Fruit fly (Drosophila melanogaster) whole organism, embryonic: Measurements from ENCODE around the gene toe.

Experiments used
- Aef1 ChIP-seq: fragments of 200-800 bp; sonication (Bioruptor generic); IDR thresholded peaks from 3 replicates; pipeline ENCODE4 v1.3.6; 2022; ENCODE audit warnings: missing biosample characterization, missing genetic modification characterization
- BEAF-32 ChIP-seq: fragments of 200-800 bp; sonication (Bioruptor generic); optimal IDR thresholded peaks from 3 replicates; lab custom pipeline; 2017; ENCODE audit warnings: missing biosample characterization, missing genetic modification characterization, mild to moderate bottlenecking, moderate library complexity, missing genetic modification reagents
- CG10565 ChIP-seq: fragments of 200-800 bp; sonication (Bioruptor generic); optimal IDR thresholded peaks from 3 replicates; lab custom pipeline; 2016; ENCODE audit warnings: missing biosample characterization, mild to moderate bottlenecking, missing genetic modification characterization
- CG10979 ChIP-seq: fragments of 200-800 bp; sonication (Bioruptor generic); optimal IDR thresholded peaks from 2 replicates; lab custom pipeline; 2018; ENCODE audit warnings: missing biosample characterization, mild to moderate bottlenecking, missing genetic modification characterization, moderate library complexity
- CG11560 ChIP-seq: fragments of 200-800 bp; sonication (Bioruptor generic); IDR thresholded peaks from 3 replicates; pipeline ENCODE4 v1.3.6; 2022; ENCODE audit warnings: missing biosample characterization, missing genetic modification characterization
- CG12659 ChIP-seq: fragments of 200-800 bp; sonication (Bioruptor generic); optimal IDR thresholded peaks from 3 replicates; lab custom pipeline; 2017; ENCODE audit warnings: mild to moderate bottlenecking, missing biosample characterization, missing genetic modification reagents, missing genetic modification characterization
- CG14710 ChIP-seq: fragments of 200-800 bp; sonication (Bioruptor generic); optimal IDR thresholded peaks from 3 replicates; lab custom pipeline; 2019; ENCODE audit warnings: missing biosample characterization, mild to moderate bottlenecking, missing genetic modification characterization, moderate library complexity
- CG15514 ChIP-seq: fragments of 200-800 bp; sonication (Bioruptor generic); optimal IDR thresholded peaks from 3 replicates; lab custom pipeline; 2017; ENCODE audit warnings: missing biosample characterization, missing genetic modification characterization, mild to moderate bottlenecking, moderate library complexity, missing genetic modification reagents
- CG1603 ChIP-seq: fragments of 200-800 bp; sonication (Bioruptor generic); optimal IDR thresholded peaks from 2 replicates; lab custom pipeline; 2019; ENCODE audit warnings: missing biosample characterization, mild to moderate bottlenecking, missing genetic modification characterization, moderate library complexity
- CG2120 ChIP-seq: fragments of 200-800 bp; sonication (Bioruptor generic); optimal IDR thresholded peaks from 3 replicates; lab custom pipeline; 2016; ENCODE audit warnings: missing biosample characterization, missing genetic modification characterization
- CG2199 ChIP-seq: fragments of 200-800 bp; sonication (Bioruptor generic); IDR thresholded peaks from 3 replicates; pipeline ENCODE4 v1.3.6; 2022; ENCODE audit warnings: missing biosample characterization, missing genetic modification characterization
- CG2678 ChIP-seq: fragments of 200-800 bp; sonication (Bioruptor generic); optimal IDR thresholded peaks from 3 replicates; lab custom pipeline; 2019; ENCODE audit warnings: missing biosample characterization, mild to moderate bottlenecking, missing genetic modification characterization, moderate library complexity
- CG2712 ChIP-seq: fragments of 200-800 bp; optimal IDR thresholded peaks from 3 replicates; lab custom pipeline; 2019; ENCODE audit warnings: missing biosample characterization, mild to moderate bottlenecking, missing genetic modification characterization, moderate library complexity
- CG34422 ChIP-seq: fragments of 200-800 bp; sonication (Bioruptor generic); IDR thresholded peaks from 3 replicates; pipeline ENCODE4 v1.3.6; 2022; ENCODE audit warnings: missing biosample characterization, missing genetic modification characterization
- CG3847 ChIP-seq: fragments of 200-800 bp; sonication (Bioruptor generic); IDR thresholded peaks from 2 replicates; pipeline ENCODE4 v1.3.6; 2022; ENCODE audit warnings: missing biosample characterization, missing genetic modification characterization
- CG3995 ChIP-seq: fragments of 200-800 bp; sonication (Bioruptor generic); optimal IDR thresholded peaks from 3 replicates; lab custom pipeline; 2016; ENCODE audit warnings: missing biosample characterization, missing genetic modification characterization
- CG4424 ChIP-seq: fragments of 200-800 bp; sonication (Bioruptor generic); optimal IDR thresholded peaks from 3 replicates; lab custom pipeline; 2016; ENCODE audit warnings: missing biosample characterization, missing genetic modification characterization
- CG6791 ChIP-seq: fragments of 200-800 bp; sonication (Bioruptor generic); IDR thresholded peaks from 3 replicates; pipeline ENCODE4 v1.3.6; 2022; ENCODE audit warnings: missing biosample characterization, missing genetic modification characterization; ENCODE audit not compliant: partially characterized antibody
- CG7556 ChIP-seq: fragments of 200-800 bp; sonication (Bioruptor generic); optimal IDR thresholded peaks from 2 replicates; lab custom pipeline; 2017; ENCODE audit warnings: missing biosample characterization, mild to moderate bottlenecking, missing genetic modification characterization
- CoRest ChIP-seq: fragments of 200-800 bp; sonication (Bioruptor generic); optimal IDR thresholded peaks from 3 replicates; lab custom pipeline; 2018; ENCODE audit warnings: missing biosample characterization, mild to moderate bottlenecking, missing genetic modification characterization, moderate library complexity
- D19A ChIP-seq: fragments of 200-800 bp; optimal IDR thresholded peaks from 3 replicates; lab custom pipeline; 2019; ENCODE audit warnings: missing biosample characterization, mild to moderate bottlenecking, missing genetic modification characterization, moderate library complexity
- Dbx ChIP-seq: fragments of 200-800 bp; sonication (Bioruptor generic); IDR thresholded peaks from 3 replicates; pipeline ENCODE4 v1.3.6; 2022; ENCODE audit warnings: missing biosample characterization, missing genetic modification characterization
- Dip3 ChIP-seq: fragments of 200-800 bp; sonication (Bioruptor generic); optimal IDR thresholded peaks from 3 replicates; lab custom pipeline; 2016; ENCODE audit warnings: missing biosample characterization, missing genetic modification characterization
- Elba2 ChIP-seq: fragments of 200-800 bp; sonication (Bioruptor generic); optimal IDR thresholded peaks from 3 replicates; lab custom pipeline; 2016; ENCODE audit warnings: missing biosample characterization, missing genetic modification characterization
- Ets65A ChIP-seq: fragments of 200-800 bp; sonication (Bioruptor generic); peaks from one replicate; lab custom pipeline; 2016; ENCODE audit warnings: missing biosample characterization, missing genetic modification characterization
- Fer2 ChIP-seq: fragments of 200-800 bp; sonication (Bioruptor generic); optimal IDR thresholded peaks from 2 replicates; lab custom pipeline; 2018; ENCODE audit warnings: missing biosample characterization, mild to moderate bottlenecking, missing genetic modification characterization, moderate library complexity
- HLH4C ChIP-seq: fragments of 200-800 bp; sonication (Bioruptor generic); IDR thresholded peaks from 3 replicates; pipeline ENCODE4 v1.3.6; 2022; ENCODE audit warnings: missing biosample characterization, missing genetic modification characterization; ENCODE audit not compliant: partially characterized antibody
- HmgD ChIP-seq: fragments of 200-800 bp; sonication (Bioruptor generic); optimal IDR thresholded peaks from 3 replicates; lab custom pipeline; 2016; ENCODE audit warnings: missing biosample characterization, missing genetic modification characterization
- Lpt ChIP-seq: fragments of >200 bp; optimal IDR thresholded peaks from 2 replicates; lab custom pipeline; 2018; ENCODE audit warnings: missing biosample characterization, missing genetic modification characterization
- MBD-R2 ChIP-seq: fragments of 200-800 bp; sonication (Bioruptor generic); IDR thresholded peaks from 2 replicates; pipeline ENCODE4 v1.3.6; 2022; ENCODE audit warnings: missing biosample characterization, missing genetic modification characterization
- MTF-1 ChIP-seq: fragments of 200-800 bp; sonication (Bioruptor generic); optimal IDR thresholded peaks from 2 replicates; lab custom pipeline; 2018; ENCODE audit warnings: missing biosample characterization, mild to moderate bottlenecking, missing genetic modification characterization, borderline replicate concordance
- Med ChIP-seq: fragments of 200-800 bp; sonication (Bioruptor generic); peaks from one replicate; lab custom pipeline; 2016; ENCODE audit warnings: missing biosample characterization, missing genetic modification characterization, mild to moderate bottlenecking, inconsistent platforms, moderate library complexity
- Nf-YC ChIP-seq: fragments of 200-800 bp; optimal IDR thresholded peaks from 3 replicates; lab custom pipeline; 2019; ENCODE audit warnings: missing biosample characterization, mild to moderate bottlenecking, missing genetic modification characterization, moderate library complexity
- PHDP ChIP-seq: fragments of 200-800 bp; sonication (Bioruptor generic); optimal IDR thresholded peaks from 3 replicates; lab custom pipeline; 2018; ENCODE audit warnings: missing biosample characterization, mild to moderate bottlenecking, missing genetic modification characterization, moderate library complexity
- Sin3A ChIP-seq: fragments of >200 bp; optimal IDR thresholded peaks from 2 replicates; lab custom pipeline; 2018
- Stat92E ChIP-seq, 3 experiments: fragments of >200 bp in 2 of 3; fragments of 200-800 bp in 1 of 3; sonication (Bioruptor generic) in 1 of 3; optimal IDR thresholded peaks; 2 replicates each; lab custom pipeline; 2017 to 2019; ENCODE audit warnings: missing biosample characterization in 3 of 3, missing genetic modification characterization in 3 of 3, mild to moderate bottlenecking in 1 of 3, moderate library complexity in 1 of 3
- TFAM ChIP-seq: fragments of 200-800 bp; sonication (Bioruptor generic); optimal IDR thresholded peaks from 2 replicates; lab custom pipeline; 2017; ENCODE audit warnings: missing biosample characterization, missing genetic modification characterization, inconsistent platforms
- Trl ChIP-seq, 3 experiments: fragments of >200 bp in 2 of 3; fragments of 200-800 bp in 1 of 3; sonication (Bioruptor generic) in 1 of 3; optimal IDR thresholded peaks; 2 replicates in 1 of 3; 3 replicates in 2 of 3; lab custom pipeline; 2016 to 2017; ENCODE audit warnings: missing biosample characterization in 1 of 3, missing genetic modification characterization in 1 of 3
- YL-1 ChIP-seq: fragments of 200-800 bp; sonication (Bioruptor generic); optimal IDR thresholded peaks from 3 replicates; lab custom pipeline; 2017; ENCODE audit warnings: missing biosample characterization, mild to moderate bottlenecking, missing genetic modification characterization
- bbx ChIP-seq: fragments of 200-800 bp; sonication (Bioruptor generic); IDR thresholded peaks from 2 replicates; pipeline ENCODE4 v1.3.6; 2022; ENCODE audit warnings: missing biosample characterization, missing genetic modification characterization; ENCODE audit not compliant: partially characterized antibody
- chif ChIP-seq, 2 experiments: fragments of 200-800 bp; sonication (Bioruptor generic); optimal IDR thresholded peaks; 3 replicates each; lab custom pipeline; 2016; ENCODE audit warnings: missing biosample characterization in 2 of 2, missing genetic modification characterization in 2 of 2
- hth ChIP-seq: fragments of >200 bp; optimal IDR thresholded peaks from 2 replicates; lab custom pipeline; 2017; ENCODE audit warnings: inconsistent platforms
- lov ChIP-seq, 2 experiments: fragments of 200-800 bp in 1 of 2; fragments of >200 bp in 1 of 2; sonication (Bioruptor generic) in 1 of 2; IDR thresholded peaks in 1 of 2; optimal IDR thresholded peaks in 1 of 2; 2 replicates in 1 of 2; 3 replicates in 1 of 2; pipeline versions ENCODE4 v1.3.6 to Lab custom; 2017 to 2022; ENCODE audit warnings: missing biosample characterization in 1 of 2, missing genetic modification characterization in 1 of 2
- ranshi ChIP-seq: fragments of 200-800 bp; sonication (Bioruptor generic); IDR thresholded peaks from 2 replicates; pipeline ENCODE4 v1.3.6; 2022; ENCODE audit warnings: missing biosample characterization, missing genetic modification characterization
- ro ChIP-seq: fragments of 200-800 bp; sonication (Bioruptor generic); IDR thresholded peaks from 2 replicates; pipeline ENCODE4 v1.3.6; 2022; ENCODE audit warnings: missing biosample characterization, missing genetic modification characterization
- slou ChIP-seq: fragments of 200-800 bp; sonication (Bioruptor generic); optimal IDR thresholded peaks from 3 replicates; lab custom pipeline; 2016; ENCODE audit warnings: missing biosample characterization, missing genetic modification characterization
- sna ChIP-seq: fragments of 200-800 bp; sonication (Bioruptor generic); IDR thresholded peaks from 2 replicates; pipeline ENCODE4 v1.3.6; 2022; ENCODE audit warnings: missing biosample characterization, missing genetic modification characterization; ENCODE audit not compliant: partially characterized antibody
- sug ChIP-seq: fragments of 200-800 bp; optimal IDR thresholded peaks from 2 replicates; lab custom pipeline; 2019; ENCODE audit warnings: missing biosample characterization, mild to moderate bottlenecking, missing genetic modification characterization, moderate library complexity
- usp ChIP-seq: fragments of >200 bp; optimal IDR thresholded peaks from 2 replicates; lab custom pipeline; 2017; ENCODE audit warnings: missing biosample characterization, missing genetic modification characterization
- zen2 ChIP-seq: fragments of 200-800 bp; sonication (Bioruptor generic); IDR thresholded peaks from 3 replicates; pipeline ENCODE4 v1.3.6; 2022; ENCODE audit warnings: missing biosample characterization, missing genetic modification characterization; ENCODE audit not compliant: partially characterized antibody

Gene toe

dm6 chr3L:12478229-12478628, 45.8 kb upstream of the toe start:
- peak; percentile 12 for TF ChIP-seq Med (GFP tag; lab: Kevin White, UChicago)
- TF ChIP-seq CG1603 (tag; lab: Kevin White, UChicago), result no peak
- TF ChIP-seq Dip3 (GFP tag; lab: Kevin White, UChicago), result no peak
- no peak for TF ChIP-seq Nf-YC
- no peak for TF ChIP-seq Elba2 (GFP tag; lab: Kevin White, UChicago)
- TF ChIP-seq HmgD (GFP tag; lab: Kevin White, UChicago), result no peak
- no peak for TF ChIP-seq lov (optimal IDR thresholded peaks at IDR 0.05; lab: Kevin White, UChicago)
- no peak for TF ChIP-seq lov (GFP tag; IDR thresholded peaks at IDR 0.05; lab: Robert Waterston, UW)
- TF ChIP-seq slou (GFP tag; lab: Kevin White, UChicago), result no peak
- no peak for TF ChIP-seq CG34422 (GFP tag; lab: Robert Waterston, UW)
- TF ChIP-seq Aef1, result no peak
- no peak for TF ChIP-seq PHDP (tag; lab: Kevin White, UChicago)
- no peak for TF ChIP-seq ro (GFP tag; lab: Robert Waterston, UW)
- TF ChIP-seq chif (GFP tag; optimal IDR thresholded peaks at IDR 0.05; lab: Kevin White, UChicago), result no peak
- TF ChIP-seq CG15514, result no peak
- TF ChIP-seq CG2120 (GFP tag; lab: Kevin White, UChicago), result no peak
- no peak for TF ChIP-seq ranshi (GFP tag; lab: Robert Waterston, UW)
- TF ChIP-seq CG4424 (GFP tag; lab: Kevin White, UChicago), result no peak
- no peak for TF ChIP-seq CG10565 (GFP tag; lab: Kevin White, UChicago)
- TF ChIP-seq Lpt (GFP tag; lab: Kevin White, UChicago), result no peak
- TF ChIP-seq Ets65A (GFP tag; lab: Kevin White, UChicago), result peak; percentile 63
- TF ChIP-seq CG3847 (GFP tag; lab: Robert Waterston, UW), result no peak
- no peak for TF ChIP-seq MTF-1
- no peak for TF ChIP-seq CG10979 (tag; lab: Kevin White, UChicago)
- peak; percentile 67 for TF ChIP-seq D19A (tag; lab: Kevin White, UChicago)
- peak; percentile 71; the same call in 1 of the 3 replicates for TF ChIP-seq CG2199 (GFP tag; lab: Robert Waterston, UW)

DNA sequence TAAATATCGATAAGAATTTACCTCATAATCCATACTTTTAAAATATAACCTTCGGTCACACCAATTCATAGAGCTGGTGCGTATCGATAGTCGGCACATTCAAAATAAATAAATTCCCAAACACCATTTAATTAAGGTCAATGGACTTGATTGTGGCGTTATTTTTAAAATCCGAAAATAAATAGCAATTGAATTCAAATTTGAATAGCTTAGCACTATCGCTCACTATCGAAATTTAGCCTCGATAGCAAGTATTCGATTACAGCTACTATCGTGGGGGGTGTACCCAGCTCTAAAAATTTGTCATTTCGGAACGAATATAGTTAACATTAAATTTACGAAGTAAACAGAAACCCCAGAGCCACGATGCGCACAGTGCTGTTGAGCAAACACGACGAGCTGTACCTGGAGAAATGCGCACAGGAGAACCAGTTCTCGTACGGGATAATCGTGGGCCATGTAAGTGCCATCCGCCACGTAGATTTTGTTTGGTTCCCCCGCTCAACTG, 39.1 kb upstream of the toe start, which contains the start of gene CG10616:
Gene CG10616, plus strand, starts transcription at position 258 of the 508 bp plus-strand sequence.
- TF ChIP-seq Aef1 (no peak), CG6791 (GFP tag; lab: Robert Waterston, UW) (peak; percentile 94), YL-1 (GFP tag; lab: Kevin White, UChicago) (peak; percentile 47), CG3995 (peak; percentile 35), Stat92E (GFP tag; optimal IDR thresholded peaks at IDR 0.05; lab: Kevin White, UChicago) (peak in 1 of 3 experiments; percentile 61), hth (lab: Kevin White, UChicago) (no peak), zen2 (GFP tag; lab: Robert Waterston, UW) (peak; percentile 92), CG12659 (GFP tag; lab: Kevin White, UChicago) (peak; percentile 22), bbx (GFP tag; lab: Robert Waterston, UW) (peak; percentile 83; the same call in 1 of the 2 replicates), CG7556 (no peak), CG14710 (peak; percentile 76), sug (tag; lab: Kevin White, UChicago) (peak; percentile 69), TFAM (GFP tag; lab: Kevin White, UChicago) (no peak), BEAF-32 (GFP tag; lab: Kevin White, UChicago) (peak; percentile 91), sna (GFP tag; lab: Robert Waterston, UW) (peak; percentile 98), usp (no peak), Fer2 (no peak), Dbx (GFP tag; lab: Robert Waterston, UW) (no peak), CG2678 (no peak), HLH4C (peak; percentile 94), MBD-R2 (GFP tag; lab: Robert Waterston, UW) (peak; percentile 57), CG11560 (peak; percentile 96), Sin3A (peak; percentile 30), Trl (optimal IDR thresholded peaks at IDR 0.05; lab: Kevin White, UChicago) (no peak), Trl (GFP tag; optimal IDR thresholded peaks at IDR 0.05; lab: Kevin White, UChicago) (no peak), CG2712 (tag; lab: Kevin White, UChicago) (peak; percentile 37), CoRest (tag; lab: Kevin White, UChicago) (peak; percentile 34)
